Fruit fly (Drosophila melanogaster) whole organism, wandering third instar larva: ENCODE results near the gene AhcyL1.

Source experiments
- Abd-B ChIP-seq: fragments of >200 bp; optimal IDR thresholded peaks from 2 replicates; lab custom pipeline; 2017; ENCODE audit warnings: missing biosample characterization, missing genetic modification characterization
- CG32264 ChIP-seq: fragments of 200-800 bp; sonication (Bioruptor generic); optimal IDR thresholded peaks from 2 replicates; lab custom pipeline; 2016; ENCODE audit warnings: missing biosample characterization, missing genetic modification characterization
- CG9705 ChIP-seq: fragments of 200-800 bp; sonication (Bioruptor generic); optimal IDR thresholded peaks from 2 replicates; lab custom pipeline; 2018; ENCODE audit warnings: missing biosample characterization, mild to moderate bottlenecking, missing genetic modification characterization
- CrebA ChIP-seq: fragments of 200-800 bp; sonication (Bioruptor generic); optimal IDR thresholded peaks from 2 replicates; lab custom pipeline; 2016; ENCODE audit warnings: missing biosample characterization, mild to moderate bottlenecking, missing genetic modification characterization, borderline replicate concordance
- Dfd ChIP-seq: fragments of >200 bp; optimal IDR thresholded peaks from 2 replicates; lab custom pipeline; 2017; ENCODE audit warnings: missing biosample characterization, missing genetic modification characterization
- Dif ChIP-seq: fragments of 200-275, 200-300 bp; sonication (Bioruptor generic); optimal IDR thresholded peaks from 2 replicates; lab custom pipeline; 2018; ENCODE audit warnings: missing biosample characterization, missing genetic modification characterization; ENCODE audit not compliant: partially characterized antibody
- GATAd ChIP-seq: sonication (Bioruptor generic); optimal IDR thresholded peaks from 2 replicates; lab custom pipeline; 2016; ENCODE audit warnings: missing biosample characterization, missing genetic modification characterization
- HLH106 ChIP-seq: fragments of 200-800 bp; optimal IDR thresholded peaks from 3 replicates; lab custom pipeline; 2019; ENCODE audit warnings: missing biosample characterization, mild to moderate bottlenecking, missing genetic modification characterization, moderate library complexity
- Hnf4 ChIP-seq: fragments of 200-800 bp; sonication (Bioruptor generic); optimal IDR thresholded peaks from 2 replicates; lab custom pipeline; 2016; ENCODE audit warnings: missing biosample characterization, mild to moderate bottlenecking, missing genetic modification characterization
- Hr78 ChIP-seq: fragments of >200 bp; optimal IDR thresholded peaks from 2 replicates; lab custom pipeline; 2017; ENCODE audit warnings: missing biosample characterization, missing genetic modification characterization
- Hr83 ChIP-seq: fragments of 200-300 bp; sonication (Bioruptor generic); optimal IDR thresholded peaks from 2 replicates; lab custom pipeline; 2016; ENCODE audit warnings: missing biosample characterization, mild to moderate bottlenecking, missing genetic modification characterization, moderate library complexity; ENCODE audit not compliant: poor library complexity, severe bottlenecking
- Jra ChIP-seq: sonication (Bioruptor generic); optimal IDR thresholded peaks from 2 replicates; lab custom pipeline; 2016; ENCODE audit warnings: missing biosample characterization, missing genetic modification characterization
- Mio ChIP-seq: sonication (Bioruptor generic); optimal IDR thresholded peaks from 2 replicates; lab custom pipeline; 2016; ENCODE audit warnings: missing biosample characterization, missing genetic modification characterization
- Myc ChIP-seq: fragments of >200 bp; optimal IDR thresholded peaks from 2 replicates; lab custom pipeline; 2017
- N ChIP-seq: fragments of >200 bp; optimal IDR thresholded peaks from 2 replicates; lab custom pipeline; 2018; ENCODE audit warnings: missing biosample characterization, missing external identifiers, missing genetic modification characterization
- OdsH ChIP-seq: fragments of 200-800 bp; sonication (Bioruptor generic); optimal IDR thresholded peaks from 2 replicates; lab custom pipeline; 2016; ENCODE audit warnings: missing biosample characterization, mild to moderate bottlenecking, missing genetic modification characterization
- Rel ChIP-seq, 2 experiments: fragments of 200-800 bp; sonication (Bioruptor generic) in 1 of 2; optimal IDR thresholded peaks; 2 replicates in 1 of 2; 3 replicates in 1 of 2; lab custom pipeline; 2016 to 2019; ENCODE audit warnings: mild to moderate bottlenecking in 2 of 2, missing biosample characterization in 2 of 2, missing genetic modification characterization in 2 of 2, moderate library complexity in 1 of 2
- Sp1 ChIP-seq: fragments of 200-800 bp; sonication (Bioruptor generic); optimal IDR thresholded peaks from 3 replicates; lab custom pipeline; 2019; ENCODE audit warnings: missing biosample characterization, mild to moderate bottlenecking, missing genetic modification characterization, moderate library complexity
- Vsx2 ChIP-seq: fragments of 200-300, 225-300 bp; sonication (Bioruptor generic); optimal IDR thresholded peaks from 2 replicates; lab custom pipeline; 2018; ENCODE audit warnings: missing biosample characterization, missing genetic modification characterization; ENCODE audit not compliant: partially characterized antibody
- br ChIP-seq: fragments of 200-800 bp; sonication (Bioruptor generic); optimal IDR thresholded peaks from 2 replicates; lab custom pipeline; 2016; ENCODE audit warnings: missing biosample characterization, missing genetic modification characterization
- brk ChIP-seq: fragments of 200-800 bp; sonication (Bioruptor generic); optimal IDR thresholded peaks from 2 replicates; lab custom pipeline; 2016; ENCODE audit warnings: missing biosample characterization, mild to moderate bottlenecking, missing genetic modification characterization
- dl ChIP-seq, 2 experiments: fragments of 175-275, 200-275 bp in 1 of 2; fragments of 200-275 bp in 1 of 2; sonication (Bioruptor generic); optimal IDR thresholded peaks; lab custom pipeline; 2018; ENCODE audit warnings: mild to moderate bottlenecking in 2 of 2, missing biosample characterization in 2 of 2, missing genetic modification characterization in 2 of 2, moderate library complexity in 2 of 2; ENCODE audit not compliant: partially characterized antibody in 2 of 2, insufficient read depth in 1 of 2
- dmrt93B ChIP-seq: fragments of 200-800 bp; sonication (Bioruptor generic); optimal IDR thresholded peaks from 2 replicates; lab custom pipeline; 2018; ENCODE audit warnings: missing biosample characterization, mild to moderate bottlenecking, missing genetic modification characterization
- dsf ChIP-seq: sonication (Bioruptor generic); optimal IDR thresholded peaks from 2 replicates; lab custom pipeline; 2016; ENCODE audit warnings: missing biosample characterization, missing genetic modification characterization, borderline replicate concordance
- ey ChIP-seq: fragments of 200-800 bp; sonication (Bioruptor generic); optimal IDR thresholded peaks from 2 replicates; lab custom pipeline; 2016; ENCODE audit warnings: missing biosample characterization, missing genetic modification characterization
- foxo ChIP-seq, 2 experiments: fragments of 200-800 bp; sonication (Bioruptor generic); optimal IDR thresholded peaks; 2 replicates in 1 of 2; 3 replicates in 1 of 2; lab custom pipeline; 2016 to 2017; ENCODE audit warnings: missing biosample characterization in 2 of 2, missing genetic modification characterization in 2 of 2
- fru ChIP-seq: fragments of 200-800 bp; sonication (Bioruptor generic); optimal IDR thresholded peaks from 3 replicates; lab custom pipeline; 2016; ENCODE audit warnings: missing biosample characterization, mild to moderate bottlenecking, missing genetic modification characterization
- h ChIP-seq: fragments of 200-800 bp; sonication (Bioruptor generic); optimal IDR thresholded peaks from 3 replicates; lab custom pipeline; 2016; ENCODE audit warnings: missing biosample characterization, mild to moderate bottlenecking, missing genetic modification characterization
- jim ChIP-seq: fragments of 175-275, 200-325 bp; sonication (Bioruptor generic); optimal IDR thresholded peaks from 2 replicates; lab custom pipeline; 2016; ENCODE audit warnings: missing biosample characterization, mild to moderate bottlenecking, missing genetic modification characterization
- lola ChIP-seq: fragments of >200 bp; optimal IDR thresholded peaks from 2 replicates; lab custom pipeline; 2017; ENCODE audit warnings: missing biosample characterization, missing genetic modification characterization
- pan ChIP-seq: fragments of >200 bp; optimal IDR thresholded peaks from 2 replicates; lab custom pipeline; 2017
- psq ChIP-seq: fragments of 200-800 bp; sonication (Bioruptor generic); optimal IDR thresholded peaks from 3 replicates; lab custom pipeline; 2017; ENCODE audit warnings: missing biosample characterization, mild to moderate bottlenecking, missing genetic modification characterization, moderate library complexity
- rgr ChIP-seq: fragments of 200-800 bp; sonication (Bioruptor generic); optimal IDR thresholded peaks from 3 replicates; lab custom pipeline; 2016; ENCODE audit warnings: missing biosample characterization, mild to moderate bottlenecking, missing genetic modification characterization
- sage ChIP-seq: fragments of 200-800 bp; sonication (Bioruptor generic); optimal IDR thresholded peaks from 2 replicates; lab custom pipeline; 2016; ENCODE audit warnings: missing biosample characterization, mild to moderate bottlenecking, missing genetic modification characterization
- sv ChIP-seq: fragments of 200-800 bp; sonication (Bioruptor generic); optimal IDR thresholded peaks from 3 replicates; lab custom pipeline; 2016; ENCODE audit warnings: missing biosample characterization, missing genetic modification characterization
- tai ChIP-seq: sonication (Bioruptor generic); optimal IDR thresholded peaks from 2 replicates; lab custom pipeline; 2016; ENCODE audit warnings: missing biosample characterization, missing genetic modification characterization
- usp ChIP-seq: fragments of >200 bp; optimal IDR thresholded peaks from 2 replicates; lab custom pipeline; 2017; ENCODE audit warnings: missing biosample characterization, missing genetic modification characterization
- woc ChIP-seq: sonication (Bioruptor generic); optimal IDR thresholded peaks from 2 replicates; lab custom pipeline; 2016; ENCODE audit warnings: missing biosample characterization, mild to moderate bottlenecking, missing genetic modification characterization

AhcyL1 gene

dm6 chr3L:2805137-2805955 is 33.2 kb upstream of the AhcyL1 start (continued):
- TF ChIP-seq Dif (no peak), CrebA (GFP tag; lab: Kevin White, UChicago) (peak; percentile 43), Myc (lab: Kevin White, UChicago) (no peak), OdsH (no peak), Dfd (GFP tag; lab: Kevin White, UChicago) (no peak), CG32264 (GFP tag; lab: Kevin White, UChicago) (no peak), lola (GFP tag; lab: Kevin White, UChicago) (no peak), woc (GFP tag; lab: Kevin White, UChicago) (no peak), Hnf4 (no peak), Sp1 (GFP tag; lab: Kevin White, UChicago) (peak; percentile 57)
- TF ChIP-seq, all 38 proteins: peak for 8

DNA sequence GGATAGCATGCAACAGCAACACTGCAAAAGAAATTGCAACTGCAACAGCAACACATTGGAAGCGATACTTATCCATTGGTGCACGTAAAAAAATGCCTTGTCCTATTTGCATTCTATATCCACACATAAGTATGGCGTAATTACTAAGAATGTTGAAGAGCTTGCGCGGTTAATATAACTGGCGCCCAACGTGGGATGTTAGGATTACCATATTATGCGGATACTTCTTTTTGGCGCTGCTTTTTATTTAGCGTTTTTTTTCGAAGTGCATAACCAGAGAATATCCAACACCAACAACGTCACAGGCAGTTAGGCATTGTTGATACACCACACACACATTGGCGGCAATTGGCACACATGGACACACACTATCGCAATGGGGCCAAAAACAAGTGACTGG is 30.0 kb upstream of the AhcyL1 start:
- TF ChIP-seq CG9705 (no peak), Myc (lab: Kevin White, UChicago) (no peak), dl (GFP tag; optimal IDR thresholded peaks at IDR 0.05; lab: Kevin White, UChicago; ENCODE audit: insufficient read depth in 1 of 2, partially characterized antibody in 2 of 2) (no peak), Jra (GFP tag; lab: Kevin White, UChicago) (no peak), sage (no peak), Sp1 (GFP tag; lab: Kevin White, UChicago) (peak; percentile 12), OdsH (peak; percentile 28), CG32264 (GFP tag; lab: Kevin White, UChicago) (no peak), lola (GFP tag; lab: Kevin White, UChicago) (no peak), brk (GFP tag; lab: Kevin White, UChicago) (no peak), Abd-B (GFP tag; lab: Kevin White, UChicago) (no peak), Vsx2 (GFP tag; lab: Kevin White, UChicago) (no peak), psq (GFP tag; lab: Kevin White, UChicago) (no peak), woc (GFP tag; lab: Kevin White, UChicago) (peak; percentile 38), jim (GFP tag; lab: Kevin White, UChicago) (no peak), sv (no peak), dmrt93B (GFP tag; lab: Kevin White, UChicago) (no peak), rgr (GFP tag; lab: Kevin White, UChicago) (peak; percentile 44), CrebA (GFP tag; lab: Kevin White, UChicago) (no peak), Hr83 (no peak), Hnf4 (no peak), Rel (GFP tag; optimal IDR thresholded peaks at IDR 0.05; lab: Kevin White, UChicago) (no peak), Rel (tag; optimal IDR thresholded peaks at IDR 0.05; lab: Kevin White, UChicago) (no peak), Mio (GFP tag; lab: Kevin White, UChicago) (no peak), h (peak; percentile 69), Dif (no peak), Dfd (GFP tag; lab: Kevin White, UChicago) (no peak), Hr78 (no peak), usp (GFP tag; lab: Kevin White, UChicago) (no peak), dsf (GFP tag; lab: Kevin White, UChicago) (no peak), GATAd (no peak), tai (GFP tag; lab: Kevin White, UChicago) (no peak), ey (GFP tag; lab: Kevin White, UChicago) (peak; percentile 52), fru (GFP tag; lab: Kevin White, UChicago) (peak; percentile 57), br (GFP tag; lab: Kevin White, UChicago) (peak; percentile 57), N (no peak), pan (lab: Kevin White, UChicago) (no peak), foxo (GFP tag; optimal IDR thresholded peaks at IDR 0.05; lab: Kevin White, UChicago) (peak in 1 of 2 experiments; percentile 62), HLH106 (tag; lab: Kevin White, UChicago) (peak; percentile 50)
